Fruit fly (Drosophila melanogaster) whole organism, prepupa: ENCODE data around the gene CG10336.

Source experiments
- Blimp-1 ChIP-seq: fragments of 200-800 bp; sonication (Bioruptor generic); optimal IDR thresholded peaks from 3 replicates; lab custom pipeline; 2017; ENCODE audit warnings: missing biosample characterization, missing genetic modification characterization, mild to moderate bottlenecking, moderate library complexity, missing genetic modification reagents
- CG10631 ChIP-seq: fragments of 200-800 bp; sonication (Bioruptor generic); optimal IDR thresholded peaks from 2 replicates; lab custom pipeline; 2016; ENCODE audit warnings: missing biosample characterization, missing genetic modification characterization
- CG10669 ChIP-seq: fragments of 200-800 bp; sonication (Bioruptor generic); optimal IDR thresholded peaks from 3 replicates; lab custom pipeline; 2018; ENCODE audit warnings: missing biosample characterization, mild to moderate bottlenecking, missing genetic modification characterization, moderate library complexity
- CG11294 ChIP-seq: fragments of 200-800 bp; sonication (Bioruptor generic); IDR thresholded peaks from 2 replicates; pipeline ENCODE4 v1.3.6; 2022; ENCODE audit warnings: missing biosample characterization, missing genetic modification characterization
- CG11762 ChIP-seq: fragments of 200-800 bp; sonication (Bioruptor generic); optimal IDR thresholded peaks from 3 replicates; lab custom pipeline; 2016; ENCODE audit warnings: missing biosample characterization, missing genetic modification characterization; ENCODE audit not compliant: insufficient read depth
- CG11902 ChIP-seq: fragments of 200-800 bp; sonication (Bioruptor generic); optimal IDR thresholded peaks from 3 replicates; lab custom pipeline; 2016; ENCODE audit warnings: missing biosample characterization, missing genetic modification characterization
- CG1621 ChIP-seq: fragments of 200-800 bp; sonication (Bioruptor generic); optimal IDR thresholded peaks from 3 replicates; lab custom pipeline; 2018; ENCODE audit warnings: missing biosample characterization, mild to moderate bottlenecking, missing genetic modification characterization
- CG16779 ChIP-seq: fragments of 200-800 bp; sonication (Bioruptor generic); optimal IDR thresholded peaks from 3 replicates; lab custom pipeline; 2017; ENCODE audit warnings: missing biosample characterization, mild to moderate bottlenecking, missing genetic modification characterization
- CG31627 ChIP-seq: fragments of 200-800 bp; sonication (Bioruptor generic); optimal IDR thresholded peaks from 3 replicates; lab custom pipeline; 2016; ENCODE audit warnings: missing biosample characterization, missing genetic modification characterization
- CG32006 ChIP-seq: fragments of 200-800 bp; sonication (Bioruptor generic); optimal IDR thresholded peaks from 3 replicates; lab custom pipeline; 2017; ENCODE audit warnings: missing biosample characterization, mild to moderate bottlenecking, missing genetic modification characterization
- CG3919 ChIP-seq: fragments of 200-800 bp; sonication (Bioruptor generic); optimal IDR thresholded peaks from 3 replicates; lab custom pipeline; 2016; ENCODE audit warnings: missing biosample characterization, missing genetic modification characterization
- CG4318 ChIP-seq: fragments of 200-800 bp; sonication (Bioruptor generic); optimal IDR thresholded peaks from 3 replicates; lab custom pipeline; 2017; ENCODE audit warnings: missing biosample characterization, mild to moderate bottlenecking, missing genetic modification characterization
- CG6163 ChIP-seq: fragments of 200-800 bp; sonication (Bioruptor generic); IDR thresholded peaks from 3 replicates; pipeline ENCODE4 v1.3.6; 2022; ENCODE audit warnings: missing biosample characterization, missing genetic modification characterization
- CG6276 ChIP-seq: fragments of 200-800 bp; sonication (Bioruptor generic); optimal IDR thresholded peaks from 2 replicates; lab custom pipeline; 2017; ENCODE audit warnings: missing biosample characterization, mild to moderate bottlenecking, missing genetic modification characterization
- CG6808 ChIP-seq: fragments of 200-800 bp; sonication (Bioruptor generic); optimal IDR thresholded peaks from 3 replicates; lab custom pipeline; 2017; ENCODE audit warnings: missing biosample characterization, missing genetic modification characterization, mild to moderate bottlenecking, moderate library complexity, missing genetic modification reagents
- CG6854 ChIP-seq: fragments of 200-800 bp; sonication (Bioruptor generic); optimal IDR thresholded peaks from 2 replicates; lab custom pipeline; 2017; ENCODE audit warnings: missing biosample characterization, mild to moderate bottlenecking, missing genetic modification characterization
- CG7368 ChIP-seq: fragments of 200-800 bp; sonication (Bioruptor generic); optimal IDR thresholded peaks from 3 replicates; lab custom pipeline; 2016; ENCODE audit warnings: missing biosample characterization, missing genetic modification characterization
- CG8119 ChIP-seq: fragments of 200-800 bp; sonication (Bioruptor generic); IDR thresholded peaks from 3 replicates; pipeline ENCODE4 v1.3.6; 2022; ENCODE audit warnings: missing biosample characterization, missing genetic modification characterization
- CG8319 ChIP-seq: fragments of 200-800 bp; sonication (Bioruptor generic); optimal IDR thresholded peaks from 3 replicates; lab custom pipeline; 2016; ENCODE audit warnings: missing biosample characterization, missing genetic modification characterization
- Eip75B ChIP-seq: fragments of 200-800 bp; sonication (Bioruptor generic); optimal IDR thresholded peaks from 3 replicates; lab custom pipeline; 2016; ENCODE audit warnings: missing biosample characterization, missing genetic modification characterization
- Eip78C ChIP-seq: fragments of 200-800 bp; sonication (Bioruptor generic); peaks from one replicate; lab custom pipeline; 2016; ENCODE audit warnings: missing biosample characterization, missing genetic modification characterization
- Ets21C ChIP-seq: fragments of 200-800 bp; sonication (Bioruptor generic); optimal IDR thresholded peaks from 3 replicates; lab custom pipeline; 2016; ENCODE audit warnings: missing biosample characterization, missing genetic modification characterization
- Ets96B ChIP-seq: fragments of 200-800 bp; optimal IDR thresholded peaks from 2 replicates; lab custom pipeline; 2019; ENCODE audit warnings: missing biosample characterization, mild to moderate bottlenecking, missing genetic modification characterization, moderate library complexity
- Gug ChIP-seq: fragments of 200-800 bp; sonication (Bioruptor generic); IDR thresholded peaks from 2 replicates; pipeline ENCODE4 v1.3.6; 2022; ENCODE audit warnings: missing biosample characterization, missing genetic modification characterization
- Hr38 ChIP-seq: sonication (Bioruptor generic); optimal IDR thresholded peaks from 2 replicates; lab custom pipeline; 2016; ENCODE audit warnings: missing biosample characterization, missing genetic modification characterization
- Hr39 ChIP-seq: fragments of 200-800 bp; sonication (Bioruptor generic); optimal IDR thresholded peaks from 2 replicates; lab custom pipeline; 2016; ENCODE audit warnings: missing biosample characterization, missing genetic modification characterization
- Hr4 ChIP-seq: fragments of 200-800 bp; sonication (Bioruptor generic); optimal IDR thresholded peaks from 3 replicates; lab custom pipeline; 2016; ENCODE audit warnings: missing biosample characterization, missing genetic modification characterization
- Met ChIP-seq: fragments of 200-800 bp; sonication (Bioruptor generic); optimal IDR thresholded peaks from 3 replicates; lab custom pipeline; 2016; ENCODE audit warnings: missing biosample characterization, missing genetic modification characterization
- OdsH ChIP-seq: fragments of 200-800 bp; sonication (Bioruptor generic); optimal IDR thresholded peaks from 3 replicates; lab custom pipeline; 2016; ENCODE audit warnings: missing biosample characterization, missing genetic modification characterization
- Smox ChIP-seq: fragments of 200-800 bp; sonication (Bioruptor generic); optimal IDR thresholded peaks from 3 replicates; lab custom pipeline; 2016; ENCODE audit warnings: missing biosample characterization, missing genetic modification characterization
- Sox102F ChIP-seq: fragments of 200-800 bp; sonication (Bioruptor generic); optimal IDR thresholded peaks from 2 replicates; lab custom pipeline; 2016; ENCODE audit warnings: missing biosample characterization, mild to moderate bottlenecking, missing genetic modification characterization
- Sox14 ChIP-seq: fragments of 200-800 bp; sonication (Bioruptor generic); optimal IDR thresholded peaks from 3 replicates; lab custom pipeline; 2016; ENCODE audit warnings: missing biosample characterization, missing genetic modification characterization
- Sox15 ChIP-seq: fragments of 200-800 bp; sonication (Bioruptor generic); optimal IDR thresholded peaks from 3 replicates; lab custom pipeline; 2016; ENCODE audit warnings: missing biosample characterization, missing genetic modification characterization
- achi ChIP-seq: fragments of 200-800 bp; sonication (Bioruptor generic); optimal IDR thresholded peaks from 3 replicates; lab custom pipeline; 2016; ENCODE audit warnings: missing biosample characterization, missing genetic modification characterization
- acj6 ChIP-seq: fragments of 200-800 bp; sonication (Bioruptor generic); optimal IDR thresholded peaks from 3 replicates; lab custom pipeline; 2016; ENCODE audit warnings: missing biosample characterization, missing genetic modification characterization
- cyc ChIP-seq: fragments of 200-800 bp; sonication (Bioruptor generic); optimal IDR thresholded peaks from 3 replicates; lab custom pipeline; 2016; ENCODE audit warnings: missing biosample characterization, missing genetic modification characterization
- dsx ChIP-seq: fragments of 200-800 bp; optimal IDR thresholded peaks from 3 replicates; lab custom pipeline; 2019; ENCODE audit warnings: missing biosample characterization, mild to moderate bottlenecking, missing genetic modification characterization, moderate library complexity; ENCODE audit not compliant: poor library complexity, severe bottlenecking
- eg ChIP-seq: fragments of 200-800 bp; sonication (Bioruptor generic); IDR thresholded peaks from 3 replicates; pipeline ENCODE4 v1.3.6; 2022; ENCODE audit warnings: missing biosample characterization, missing genetic modification characterization
- esn ChIP-seq: fragments of 200-800 bp; sonication (Bioruptor generic); optimal IDR thresholded peaks from 2 replicates; lab custom pipeline; 2016; ENCODE audit warnings: missing biosample characterization, mild to moderate bottlenecking, missing genetic modification characterization, moderate library complexity
- fd59A ChIP-seq: fragments of 200-800 bp; sonication (Bioruptor generic); optimal IDR thresholded peaks from 2 replicates; lab custom pipeline; 2017; ENCODE audit warnings: missing biosample characterization, mild to moderate bottlenecking, missing genetic modification characterization, missing genetic modification reagents
- fd85E ChIP-seq: fragments of 200-800 bp; sonication (Bioruptor generic); optimal IDR thresholded peaks from 3 replicates; lab custom pipeline; 2016; ENCODE audit warnings: missing biosample characterization, missing genetic modification characterization
- fkh ChIP-seq: fragments of 200-800 bp; sonication (Bioruptor generic); optimal IDR thresholded peaks from 3 replicates; lab custom pipeline; 2017; ENCODE audit warnings: missing biosample characterization, mild to moderate bottlenecking, missing genetic modification characterization, moderate library complexity
- salr ChIP-seq, 2 experiments: fragments of 200-800 bp; sonication (Bioruptor generic); optimal IDR thresholded peaks; 3 replicates each; lab custom pipeline; 2016 to 2018; ENCODE audit warnings: missing biosample characterization in 2 of 2, missing genetic modification characterization in 2 of 2, mild to moderate bottlenecking in 1 of 2
- ss ChIP-seq, 2 experiments: fragments of 200-800 bp; sonication (Bioruptor generic); optimal IDR thresholded peaks; 2 replicates in 1 of 2; 3 replicates in 1 of 2; lab custom pipeline; 2017 to 2018; ENCODE audit warnings: mild to moderate bottlenecking in 2 of 2, missing biosample characterization in 2 of 2, missing genetic modification characterization in 2 of 2, moderate library complexity in 1 of 2
- topi ChIP-seq: fragments of 200-800 bp; sonication (Bioruptor generic); optimal IDR thresholded peaks from 3 replicates; lab custom pipeline; 2016; ENCODE audit warnings: missing biosample characterization, missing genetic modification characterization
- vri ChIP-seq: fragments of 200-800 bp; sonication (Bioruptor generic); optimal IDR thresholded peaks from 3 replicates; lab custom pipeline; 2016; ENCODE audit warnings: missing biosample characterization, mild to moderate bottlenecking, missing genetic modification characterization

CG10336 gene

dm6 chr2L:18702721-18703488, 13.6 kb downstream of the CG10336 start, which contains the start of the genes CG10376 and CG10343 (continued):
- peak; percentile 66 for TF ChIP-seq topi (GFP tag; lab: Kevin White, UChicago)
- no peak for TF ChIP-seq Hr38 (GFP tag; lab: Kevin White, UChicago)
- peak; percentile 55 for TF ChIP-seq CG7368
- no peak for TF ChIP-seq Eip75B (GFP tag; lab: Kevin White, UChicago)
- no peak for TF ChIP-seq CG4318 (GFP tag; lab: Kevin White, UChicago)
- peak; percentile 85 for TF ChIP-seq CG8119 (GFP tag; lab: Robert Waterston, UW)
- TF ChIP-seq Sox15 (GFP tag; lab: Kevin White, UChicago), result peak; percentile 88
- peak; percentile 92 for TF ChIP-seq Eip78C
- TF ChIP-seq CG32006 (GFP tag; lab: Kevin White, UChicago), result peak; percentile 93
- peak; percentile 77 for TF ChIP-seq CG6808
- peak; percentile 82 for TF ChIP-seq acj6 (GFP tag; lab: Kevin White, UChicago)
- peak; percentile 82 for TF ChIP-seq Hr4
- TF ChIP-seq Sox14 (GFP tag; lab: Kevin White, UChicago), result peak; percentile 83
- TF ChIP-seq CG10631 (GFP tag; lab: Kevin White, UChicago), result peak; percentile 93
- TF ChIP-seq vri (GFP tag; lab: Kevin White, UChicago), result peak; percentile 11
- peak; percentile 76 for TF ChIP-seq CG3919 (GFP tag; lab: Kevin White, UChicago)
- TF ChIP-seq fd59A (GFP tag; lab: Kevin White, UChicago), result peak; percentile 71
- TF ChIP-seq CG31627 (GFP tag; lab: Kevin White, UChicago), result peak; percentile 79
- TF ChIP-seq salr (GFP tag; optimal IDR thresholded peaks at IDR 0.05; lab: Kevin White, UChicago), result peak; percentile 54 to 80
- peak; percentile 61 for TF ChIP-seq Blimp-1 (GFP tag; lab: Kevin White, UChicago)
- peak; percentile 78 for TF ChIP-seq esn (GFP tag; lab: Kevin White, UChicago)
- TF ChIP-seq CG11902 (GFP tag; lab: Kevin White, UChicago), result peak; percentile 80
- TF ChIP-seq, all 60 proteins: peak for 47

- TF ChIP-seq CG1621 (tag; lab: Kevin White, UChicago) (peak; percentile 74), CG3919 (GFP tag; lab: Kevin White, UChicago) (peak; percentile 78), CG11294 (GFP tag; lab: Robert Waterston, UW) (peak; percentile 74; the same call in 1 of the 2 replicates), eg (GFP tag; lab: Robert Waterston, UW) (peak; percentile 87), Ets21C (GFP tag; lab: Kevin White, UChicago) (peak; percentile 82), CG10669 (GFP tag; lab: Kevin White, UChicago) (peak; percentile 58), CG32006 (GFP tag; lab: Kevin White, UChicago) (peak; percentile 91), cyc (GFP tag; lab: Kevin White, UChicago) (peak; percentile 88), CG16779 (tag; lab: Kevin White, UChicago) (no peak), CG8319 (peak; percentile 54), Ets96B (tag; lab: Kevin White, UChicago) (peak; percentile 72), CG6163 (GFP tag; lab: Robert Waterston, UW) (peak; percentile 85), CG11902 (GFP tag; lab: Kevin White, UChicago) (peak; percentile 78), achi (GFP tag; lab: Kevin White, UChicago) (peak; percentile 73), Sox102F (GFP tag; lab: Kevin White, UChicago) (peak; percentile 95), dsx (GFP tag; lab: Kevin White, UChicago) (peak; percentile 48), vri (GFP tag; lab: Kevin White, UChicago) (peak; percentile 93), Hr38 (GFP tag; lab: Kevin White, UChicago) (peak; percentile 59), CG31627 (GFP tag; lab: Kevin White, UChicago) (peak; percentile 96), Smox (GFP tag; lab: Kevin White, UChicago) (peak; percentile 90), Gug (GFP tag; lab: Robert Waterston, UW) (peak; percentile 77), Eip78C (peak; percentile 89), Hr39 (peak; percentile 95), fkh (GFP tag; lab: Kevin White, UChicago) (peak; percentile 32), Met (GFP tag; lab: Kevin White, UChicago) (peak; percentile 87), fd85E (GFP tag; lab: Kevin White, UChicago) (no peak), CG6276 (no peak), salr (GFP tag; optimal IDR thresholded peaks at IDR 0.05; lab: Kevin White, UChicago) (peak; percentile 20 to 54), CG6808 (peak; percentile 52), Blimp-1 (GFP tag; lab: Kevin White, UChicago) (peak; percentile 26), CG11762 (GFP tag; lab: Kevin White, UChicago) (peak; percentile 35), OdsH (GFP tag; lab: Kevin White, UChicago) (peak; percentile 87), CG6854 (GFP tag; lab: Kevin White, UChicago) (no peak), Eip75B (GFP tag; lab: Kevin White, UChicago) (peak; percentile 86), ss (GFP tag; optimal IDR thresholded peaks at IDR 0.05; lab: Kevin White, UChicago) (peak in 1 of 2 experiments; percentile 63)
Measured at dm6 chr2L:18705617-18706046, 16.3 kb downstream of the CG10336 start, which contains the start of gene Jwa. Jwa (minus strand) TSS chr2L:18705703.
